Fruit fly (Drosophila melanogaster) whole organism, embryonic: Measurements from ENCODE around the gene Cpr65Au.
A peak's percentile ranks its signal among the peaks of the same experiment; 100 is the strongest.

Experiments
- Aef1 ChIP-seq: fragments of 200-800 bp; sonication (Bioruptor generic); IDR thresholded peaks from 3 replicates; pipeline ENCODE4 v1.3.6; 2022; ENCODE audit warnings: missing biosample characterization, missing genetic modification characterization
- Atf6 ChIP-seq: fragments of 200-800 bp; sonication (Bioruptor generic); IDR thresholded peaks from 2 replicates; pipeline ENCODE4 v1.3.6; 2022; ENCODE audit warnings: missing biosample characterization, missing genetic modification characterization
- CG10267 ChIP-seq: fragments of 200-800 bp; sonication (Bioruptor generic); optimal IDR thresholded peaks from 2 replicates; lab custom pipeline; 2018; ENCODE audit warnings: missing biosample characterization, mild to moderate bottlenecking, missing genetic modification characterization, moderate library complexity
- CG10462 ChIP-seq: fragments of 200-800 bp; sonication (Bioruptor generic); optimal IDR thresholded peaks from 2 replicates; lab custom pipeline; 2016; ENCODE audit warnings: missing biosample characterization, missing genetic modification characterization
- CG10565 ChIP-seq: fragments of 200-800 bp; sonication (Bioruptor generic); optimal IDR thresholded peaks from 3 replicates; lab custom pipeline; 2016; ENCODE audit warnings: missing biosample characterization, mild to moderate bottlenecking, missing genetic modification characterization
- CG11695 ChIP-seq: fragments of 200-800 bp; sonication (Bioruptor generic); IDR thresholded peaks from 3 replicates; pipeline ENCODE4 v1.3.6; 2022; ENCODE audit warnings: missing biosample characterization, missing genetic modification characterization
- CG16815 ChIP-seq: fragments of 200-800 bp; sonication (Bioruptor generic); optimal IDR thresholded peaks from 3 replicates; lab custom pipeline; 2017; ENCODE audit warnings: missing biosample characterization, mild to moderate bottlenecking, missing genetic modification characterization
- CG32772 ChIP-seq: fragments of 200-800 bp; sonication (Bioruptor generic); IDR thresholded peaks from 2 replicates; pipeline ENCODE4 v1.3.6; 2022; ENCODE audit warnings: missing biosample characterization, missing genetic modification characterization
- CG3281 ChIP-seq: fragments of 200-800 bp; sonication (Bioruptor generic); optimal IDR thresholded peaks from 3 replicates; lab custom pipeline; 2017; ENCODE audit warnings: missing biosample characterization, mild to moderate bottlenecking, missing genetic modification characterization
- CG42726 ChIP-seq: fragments of 200-800 bp; sonication (Bioruptor generic); IDR thresholded peaks from 2 replicates; pipeline ENCODE4 v1.3.6; 2022; ENCODE audit warnings: missing biosample characterization, missing genetic modification characterization; ENCODE audit not compliant: partially characterized antibody
- CG4404 ChIP-seq: fragments of 200-800 bp; sonication (Bioruptor generic); IDR thresholded peaks from 2 replicates; pipeline ENCODE4 v1.3.6; 2022; ENCODE audit warnings: missing biosample characterization, missing genetic modification characterization
- CG5245 ChIP-seq: fragments of 200-800 bp; sonication (Bioruptor generic); optimal IDR thresholded peaks from 3 replicates; lab custom pipeline; 2016; ENCODE audit warnings: missing biosample characterization, missing genetic modification characterization
- CG6689 ChIP-seq: fragments of 200-800 bp; sonication (Bioruptor generic); IDR thresholded peaks from 2 replicates; pipeline ENCODE4 v1.3.6; 2022; ENCODE audit warnings: missing biosample characterization, missing genetic modification characterization
- CG6854 ChIP-seq: fragments of 200-800 bp; sonication (Bioruptor generic); optimal IDR thresholded peaks from 3 replicates; lab custom pipeline; 2017; ENCODE audit warnings: missing biosample characterization, mild to moderate bottlenecking, missing genetic modification characterization
- CG7271 ChIP-seq: fragments of 200-800 bp; sonication (Bioruptor generic); optimal IDR thresholded peaks from 2 replicates; lab custom pipeline; 2018; ENCODE audit warnings: missing biosample characterization, mild to moderate bottlenecking, missing genetic modification characterization, moderate library complexity
- CG7556 ChIP-seq: fragments of 200-800 bp; sonication (Bioruptor generic); optimal IDR thresholded peaks from 2 replicates; lab custom pipeline; 2017; ENCODE audit warnings: missing biosample characterization, mild to moderate bottlenecking, missing genetic modification characterization
- CG8944 ChIP-seq: fragments of 200-800 bp; sonication (Bioruptor generic); optimal IDR thresholded peaks from 3 replicates; lab custom pipeline; 2016; ENCODE audit warnings: missing biosample characterization, missing genetic modification characterization
- CHES-1-like ChIP-seq: fragments of 200-800 bp; sonication (Bioruptor generic); optimal IDR thresholded peaks from 2 replicates; lab custom pipeline; 2016; ENCODE audit warnings: missing biosample characterization, missing genetic modification characterization
- CTCF ChIP-seq: fragments of 200-800 bp; sonication (Bioruptor generic); optimal IDR thresholded peaks from 2 replicates; lab custom pipeline; 2017; ENCODE audit warnings: missing biosample characterization, mild to moderate bottlenecking, missing genetic modification characterization, moderate library complexity
- D ChIP-seq, 2 experiments: fragments of 200-800 bp in 1 of 2; fragments of >200 bp in 1 of 2; sonication (Bioruptor generic) in 1 of 2; optimal IDR thresholded peaks; 2 replicates in 1 of 2; 3 replicates in 1 of 2; lab custom pipeline; 2017; ENCODE audit warnings: mild to moderate bottlenecking in 1 of 2, missing biosample characterization in 1 of 2, missing genetic modification characterization in 1 of 2, missing genetic modification reagents in 1 of 2
- Dfd ChIP-seq, 2 experiments: fragments of >200 bp; optimal IDR thresholded peaks; 2 replicates each; lab custom pipeline; 2017; ENCODE audit warnings: missing biosample characterization in 2 of 2, missing genetic modification characterization in 2 of 2
- Dip3 ChIP-seq: fragments of 200-800 bp; sonication (Bioruptor generic); optimal IDR thresholded peaks from 3 replicates; lab custom pipeline; 2016; ENCODE audit warnings: missing biosample characterization, missing genetic modification characterization
- Doc2 ChIP-seq: fragments of 200-800 bp; sonication (Bioruptor generic); IDR thresholded peaks from 2 replicates; pipeline ENCODE4 v1.3.6; 2022; ENCODE audit warnings: missing biosample characterization, missing genetic modification characterization
- GATAe ChIP-seq: fragments of 200-800 bp; sonication (Bioruptor generic); conservative IDR thresholded peaks from 2 replicates; pipeline ENCODE4 v1.3.6; 2022; ENCODE audit warnings: missing biosample characterization, missing genetic modification characterization
- HLH4C ChIP-seq: fragments of 200-800 bp; sonication (Bioruptor generic); IDR thresholded peaks from 3 replicates; pipeline ENCODE4 v1.3.6; 2022; ENCODE audit warnings: missing biosample characterization, missing genetic modification characterization; ENCODE audit not compliant: partially characterized antibody
- Lhr ChIP-seq: fragments of 200-800 bp; sonication (Bioruptor generic); optimal IDR thresholded peaks from 3 replicates; lab custom pipeline; 2017; ENCODE audit warnings: mild to moderate bottlenecking, missing biosample characterization, missing genetic modification reagents, missing genetic modification characterization
- Nf-YC ChIP-seq: fragments of 200-800 bp; optimal IDR thresholded peaks from 3 replicates; lab custom pipeline; 2019; ENCODE audit warnings: missing biosample characterization, mild to moderate bottlenecking, missing genetic modification characterization, moderate library complexity
- Pdp1 ChIP-seq, 2 experiments: fragments of 200-800 bp; sonication (Bioruptor generic); optimal IDR thresholded peaks; 3 replicates each; lab custom pipeline; 2016; ENCODE audit warnings: missing biosample characterization in 2 of 2, missing genetic modification characterization in 2 of 2, mild to moderate bottlenecking in 1 of 2, moderate library complexity in 1 of 2
- Sry-δ ChIP-seq: fragments of 200-800 bp; sonication (Bioruptor generic); optimal IDR thresholded peaks from 2 replicates; lab custom pipeline; 2016; ENCODE audit warnings: missing biosample characterization, missing genetic modification characterization
- Stat92E ChIP-seq, 3 experiments: fragments of >200 bp in 2 of 3; fragments of 200-800 bp in 1 of 3; sonication (Bioruptor generic) in 1 of 3; optimal IDR thresholded peaks; 2 replicates each; lab custom pipeline; 2017 to 2019; ENCODE audit warnings: missing biosample characterization in 3 of 3, missing genetic modification characterization in 3 of 3, mild to moderate bottlenecking in 1 of 3, moderate library complexity in 1 of 3
- Trl ChIP-seq, 3 experiments: fragments of >200 bp in 2 of 3; fragments of 200-800 bp in 1 of 3; sonication (Bioruptor generic) in 1 of 3; optimal IDR thresholded peaks; 2 replicates in 1 of 3; 3 replicates in 2 of 3; lab custom pipeline; 2016 to 2017; ENCODE audit warnings: missing biosample characterization in 1 of 3, missing genetic modification characterization in 1 of 3
- ash1 ChIP-seq: fragments of 200-800 bp; sonication (Bioruptor generic); optimal IDR thresholded peaks from 2 replicates; lab custom pipeline; 2018; ENCODE audit warnings: missing biosample characterization, mild to moderate bottlenecking, missing genetic modification characterization
- ato ChIP-seq: fragments of 200-800 bp; sonication (Bioruptor generic); IDR thresholded peaks from 2 replicates; pipeline ENCODE4 v1.3.6; 2022; ENCODE audit warnings: missing biosample characterization, missing genetic modification characterization; ENCODE audit not compliant: partially characterized antibody
- btn ChIP-seq: fragments of 200-800 bp; sonication (Bioruptor generic); optimal IDR thresholded peaks from 2 replicates; lab custom pipeline; 2016; ENCODE audit warnings: missing biosample characterization, missing genetic modification characterization
- cad ChIP-seq: fragments of >200 bp; optimal IDR thresholded peaks from 2 replicates; lab custom pipeline; 2017; ENCODE audit warnings: missing biosample characterization, missing genetic modification characterization
- da ChIP-seq: fragments of 200-800 bp; sonication (Bioruptor generic); optimal IDR thresholded peaks from 2 replicates; lab custom pipeline; 2016; ENCODE audit warnings: missing biosample characterization, missing genetic modification characterization
- dmrt11E ChIP-seq: fragments of 200-800 bp; sonication (Bioruptor generic); optimal IDR thresholded peaks from 3 replicates; lab custom pipeline; 2018; ENCODE audit warnings: missing biosample characterization, mild to moderate bottlenecking, missing genetic modification characterization, moderate library complexity
- eve ChIP-seq, 2 experiments: fragments of >200 bp; optimal IDR thresholded peaks; 2 replicates each; lab custom pipeline; 2017; ENCODE audit warnings: missing biosample characterization in 2 of 2, missing genetic modification characterization in 2 of 2
- fd102C ChIP-seq: fragments of 200-800 bp; sonication (Bioruptor generic); optimal IDR thresholded peaks from 2 replicates; lab custom pipeline; 2018; ENCODE audit warnings: missing biosample characterization, mild to moderate bottlenecking, missing genetic modification characterization, moderate library complexity
- fd96Cb ChIP-seq: fragments of 200-800 bp; sonication (Bioruptor generic); optimal IDR thresholded peaks from 2 replicates; lab custom pipeline; 2018; ENCODE audit warnings: missing biosample characterization, mild to moderate bottlenecking, missing genetic modification characterization, moderate library complexity
- gsb-n ChIP-seq: fragments of 200-800 bp; sonication (Bioruptor generic); optimal IDR thresholded peaks from 3 replicates; lab custom pipeline; 2018; ENCODE audit warnings: missing biosample characterization, mild to moderate bottlenecking, missing genetic modification characterization
- hbn ChIP-seq: fragments of 200-800 bp; sonication (Bioruptor generic); IDR thresholded peaks from 2 replicates; pipeline ENCODE4 v1.3.6; 2022; ENCODE audit warnings: missing biosample characterization, missing genetic modification characterization; ENCODE audit not compliant: partially characterized antibody
- knrl ChIP-seq: fragments of 200-800 bp; sonication (Bioruptor generic); IDR thresholded peaks from 3 replicates; pipeline ENCODE4 v1.3.6; 2022; ENCODE audit warnings: missing biosample characterization, missing genetic modification characterization; ENCODE audit not compliant: partially characterized antibody
- lmd ChIP-seq: fragments of 200-800 bp; sonication (Bioruptor generic); IDR thresholded peaks from 2 replicates; pipeline ENCODE4 v1.3.6; 2022; ENCODE audit warnings: missing biosample characterization, missing genetic modification characterization
- lov ChIP-seq, 2 experiments: fragments of 200-800 bp in 1 of 2; fragments of >200 bp in 1 of 2; sonication (Bioruptor generic) in 1 of 2; IDR thresholded peaks in 1 of 2; optimal IDR thresholded peaks in 1 of 2; 2 replicates in 1 of 2; 3 replicates in 1 of 2; pipeline versions ENCODE4 v1.3.6 to Lab custom; 2017 to 2022; ENCODE audit warnings: missing biosample characterization in 1 of 2, missing genetic modification characterization in 1 of 2
- pum ChIP-seq: fragments of 200-800 bp; sonication (Bioruptor generic); optimal IDR thresholded peaks from 2 replicates; lab custom pipeline; 2016; ENCODE audit warnings: missing biosample characterization, missing genetic modification characterization
- row ChIP-seq: fragments of 200-800 bp; sonication (Bioruptor generic); IDR thresholded peaks from 3 replicates; pipeline ENCODE4 v1.3.6; 2022; ENCODE audit warnings: missing biosample characterization, missing genetic modification characterization
- run ChIP-seq: fragments of 200-800 bp; sonication (Bioruptor generic); optimal IDR thresholded peaks from 3 replicates; lab custom pipeline; 2018; ENCODE audit warnings: missing biosample characterization, mild to moderate bottlenecking, missing genetic modification characterization
- sug ChIP-seq: fragments of 200-800 bp; optimal IDR thresholded peaks from 2 replicates; lab custom pipeline; 2019; ENCODE audit warnings: missing biosample characterization, mild to moderate bottlenecking, missing genetic modification characterization, moderate library complexity
- tll ChIP-seq, 2 experiments: fragments of 200-800 bp in 1 of 2; fragments of >200 bp in 1 of 2; sonication (Bioruptor generic) in 1 of 2; optimal IDR thresholded peaks; 2 replicates each; lab custom pipeline; 2017 to 2019; ENCODE audit warnings: missing biosample characterization in 2 of 2, missing genetic modification characterization in 2 of 2, mild to moderate bottlenecking in 1 of 2, moderate library complexity in 1 of 2

Gene Cpr65Au

DNA sequence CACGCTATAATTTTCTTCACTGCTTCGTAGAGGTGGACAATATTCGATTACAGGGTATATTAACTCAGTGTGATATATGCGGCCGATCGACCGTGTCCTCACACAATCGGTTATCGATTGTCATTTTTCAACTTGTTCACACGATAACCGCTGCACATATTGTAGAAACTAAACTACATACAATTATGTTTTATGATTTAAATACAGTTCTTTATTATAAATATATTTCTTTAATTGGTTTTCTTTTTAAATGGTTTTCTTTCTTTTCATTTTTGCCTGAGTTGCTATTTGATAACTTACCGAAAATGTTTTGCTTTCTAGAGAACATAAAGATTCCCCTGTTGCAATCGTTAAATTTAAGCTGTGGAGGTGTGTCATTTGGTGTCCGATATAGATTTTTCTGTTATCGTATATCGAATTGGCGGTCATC is 41.9 kb upstream of the Cpr65Au start, which contains the start of the genes fmt and CG7376 (continued):
- no peak for TF ChIP-seq tll (GFP tag; optimal IDR thresholded peaks at IDR 0.05; lab: Kevin White, UChicago)
- TF ChIP-seq CG7271, result no peak
- TF ChIP-seq fd96Cb, result peak; percentile 15
- no peak for TF ChIP-seq GATAe (GFP tag; lab: Robert Waterston, UW)
- TF ChIP-seq fd102C (GFP tag; lab: Kevin White, UChicago), result no peak
- TF ChIP-seq knrl, result peak; percentile 76
- no peak for TF ChIP-seq CG32772 (GFP tag; lab: Robert Waterston, UW)
- TF ChIP-seq ash1, result no peak
- TF ChIP-seq Stat92E (GFP tag; optimal IDR thresholded peaks at IDR 0.05; lab: Kevin White, UChicago), result peak in 1 of 3 experiments; percentile 64
- TF ChIP-seq CG8944, result no peak
- no peak for TF ChIP-seq cad (GFP tag; lab: Kevin White, UChicago)
- no peak for TF ChIP-seq CHES-1-like (GFP tag; lab: Kevin White, UChicago)
- no peak for TF ChIP-seq Aef1
- no peak for TF ChIP-seq CG10565 (GFP tag; lab: Kevin White, UChicago)
- no peak for TF ChIP-seq CG10462 (GFP tag; lab: Kevin White, UChicago)
- no peak for TF ChIP-seq Atf6 (GFP tag; lab: Robert Waterston, UW)
- TF ChIP-seq Dip3 (GFP tag; lab: Kevin White, UChicago), result no peak
- TF ChIP-seq run (tag; lab: Kevin White, UChicago), result no peak
- no peak for TF ChIP-seq sug (tag; lab: Kevin White, UChicago)
- no peak for TF ChIP-seq btn (GFP tag; lab: Kevin White, UChicago)
- peak; percentile 71 for TF ChIP-seq CG10267 (tag; lab: Kevin White, UChicago)
- TF ChIP-seq CG6689 (GFP tag; lab: Robert Waterston, UW), result no peak
- TF ChIP-seq Dfd (GFP tag; optimal IDR thresholded peaks at IDR 0.05; lab: Kevin White, UChicago), result no peak
- no peak for TF ChIP-seq Pdp1 (GFP tag; optimal IDR thresholded peaks at IDR 0.05; lab: Kevin White, UChicago)
- peak; percentile 33 for TF ChIP-seq dmrt11E (tag; lab: Kevin White, UChicago)
- TF ChIP-seq Doc2 (GFP tag; lab: Robert Waterston, UW), result no peak
- TF ChIP-seq CG4404 (GFP tag; lab: Robert Waterston, UW), result no peak
- no peak for TF ChIP-seq Nf-YC
- no peak for TF ChIP-seq CG3281
- TF ChIP-seq CG42726 (GFP tag; lab: Robert Waterston, UW), result no peak
- no peak for TF ChIP-seq Trl (optimal IDR thresholded peaks at IDR 0.05; lab: Kevin White, UChicago)
- no peak for TF ChIP-seq Trl (GFP tag; optimal IDR thresholded peaks at IDR 0.05; lab: Kevin White, UChicago)
- peak; percentile 29 for TF ChIP-seq Lhr
- peak; percentile 76 for TF ChIP-seq Sry-δ
- TF ChIP-seq CTCF (GFP tag; lab: Kevin White, UChicago), result no peak
- TF ChIP-seq lov (optimal IDR thresholded peaks at IDR 0.05; lab: Kevin White, UChicago), result no peak
- TF ChIP-seq lov (GFP tag; IDR thresholded peaks at IDR 0.05; lab: Robert Waterston, UW), result no peak
- peak; percentile 89 for TF ChIP-seq row (GFP tag; lab: Robert Waterston, UW)
- TF ChIP-seq ato (GFP tag; lab: Robert Waterston, UW), result peak; percentile 79
- TF ChIP-seq CG5245 (GFP tag; lab: Kevin White, UChicago), result no peak
- TF ChIP-seq da (GFP tag; lab: Kevin White, UChicago), result no peak
- no peak for TF ChIP-seq CG16815 (GFP tag; lab: Kevin White, UChicago)
- no peak for TF ChIP-seq D (optimal IDR thresholded peaks at IDR 0.05; lab: Kevin White, UChicago)
- TF ChIP-seq D (GFP tag; optimal IDR thresholded peaks at IDR 0.05; lab: Kevin White, UChicago), result no peak
- TF ChIP-seq CG6854, result no peak
- TF ChIP-seq gsb-n, result no peak
- TF ChIP-seq lmd (GFP tag; lab: Robert Waterston, UW), result no peak
- TF ChIP-seq eve (GFP tag; optimal IDR thresholded peaks at IDR 0.05; lab: Kevin White, UChicago), result no peak
- TF ChIP-seq CG11695 (GFP tag; lab: Robert Waterston, UW), result no peak
- peak; percentile 95 for TF ChIP-seq HLH4C (GFP tag; lab: Robert Waterston, UW)
- TF ChIP-seq hbn (GFP tag; lab: Robert Waterston, UW), result peak; percentile 40; the same call in 1 of the 2 replicates
- no peak for TF ChIP-seq CG7556 (GFP tag; lab: Kevin White, UChicago)
- no peak for TF ChIP-seq pum (GFP tag; lab: Kevin White, UChicago)
